Fruit fly (Drosophila melanogaster) S2 (cell line): Measurements from ENCODE around the gene ND-20.

Source experiments
- CG8478 ChIP-seq: fragments of >200 bp; optimal IDR thresholded peaks from 2 replicates; lab custom pipeline; 2018
- CTCF ChIP-seq, 2 experiments: fragments of >200 bp; optimal IDR thresholded peaks; 2 replicates each; lab custom pipeline; 2018

DNA sequence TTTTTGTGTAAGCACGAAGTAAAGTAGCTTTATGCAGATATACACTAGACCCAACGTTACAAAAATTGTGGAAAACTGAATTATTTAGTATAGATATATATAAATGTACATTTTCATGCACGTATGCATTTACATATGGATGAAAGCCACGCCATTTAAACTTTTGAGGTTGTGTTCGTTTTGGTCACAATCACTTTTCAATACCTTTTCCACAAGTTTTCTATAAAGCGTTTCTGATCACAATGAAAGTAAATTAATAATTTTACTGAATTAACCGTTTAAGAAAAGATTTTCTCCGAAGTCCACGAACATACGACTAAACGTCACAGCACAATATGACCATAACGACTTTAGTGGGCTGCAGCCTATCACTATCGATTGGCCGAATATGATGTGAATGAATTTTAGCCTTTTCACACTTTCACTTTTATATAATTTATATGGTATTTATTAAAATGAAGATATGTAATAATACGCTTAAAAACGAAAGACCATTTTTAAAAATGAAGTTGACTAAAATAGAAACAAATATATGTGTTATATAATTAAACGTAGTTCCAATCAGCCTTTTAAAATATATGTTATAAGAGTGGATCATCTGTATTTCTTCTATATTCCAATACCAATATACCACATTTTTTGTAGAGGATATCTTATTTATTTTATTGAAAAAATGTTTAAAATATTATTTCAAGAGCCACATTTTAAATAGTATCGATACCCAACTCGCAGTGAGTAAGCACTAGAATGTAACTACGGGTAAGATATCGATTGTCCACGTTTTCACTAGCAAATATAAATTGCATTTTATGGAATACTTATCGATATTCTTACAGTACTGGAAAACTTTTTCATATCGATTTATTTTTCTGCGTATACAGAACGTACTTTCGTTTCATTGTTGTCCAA is 5.3 kb upstream of the ND-20 start, which contains the start of the genes CG46312, eIF5 and exd:
- TF ChIP-seq CTCF (optimal IDR thresholded peaks at IDR 0.05; lab: Kevin White, UChicago) (no peak), CG8478 (lab: Kevin White, UChicago) (no peak)
